Worm (Caenorhabditis elegans): ENCODE measurements around the gene F35F10.6.

The F35F10.6 gene

ce11 chrV:3256051-3256450 lies 33.1 kb downstream of the F35F10.6 start, which contains the start of gene srt-63 (continued):
- TF ChIP-seq ceh-31 (tag; optimal IDR thresholded peaks at IDR 0.05) = no peak

- no peak for TF ChIP-seq K09A11.1 (tag; optimal IDR thresholded peaks at IDR 0.05; ENCODE audit: insufficient read depth)
- no peak for TF ChIP-seq ceh-9 (tag; optimal IDR thresholded peaks at IDR 0.05)
These were observed 39.0 kb downstream of the F35F10.6 start, which contains the start of gene T28A11.13 for ce11 chrV:3250153-3250552. Gene T28A11.13 (minus strand): TSS chrV:3250253.

- TF ChIP-seq ceh-34 (tag; optimal IDR thresholded peaks at IDR 0.05) (no peak), sox-2 (GFP tag; IDR thresholded peaks at IDR 0.05) (no peak), dve-1 (tag; optimal IDR thresholded peaks at IDR 0.05) (no peak), che-1 (tag; optimal IDR thresholded peaks at IDR 0.05) (no peak), pag-3 (tag; optimal IDR thresholded peaks at IDR 0.05; ENCODE audit: borderline replicate concordance) (no peak), unc-86 (tag; optimal IDR thresholded peaks at IDR 0.05) (no peak)
These were observed 41.7 kb downstream of the F35F10.6 start, which contains the start of gene srj-8 for ce11 chrV:3247515-3247914. Gene srj-8 (plus strand): TSS chrV:3247815.

ce11 chrV:3244703-3245102 lies 44.5 kb downstream of the F35F10.6 start, which contains the start of gene srj-7:
Gene srj-7 (plus strand): TSS chrV:3245003.
- no peak for TF ChIP-seq eyg-1 (tag; optimal IDR thresholded peaks at IDR 0.05)
- no peak for TF ChIP-seq dmd-4 (tag; optimal IDR thresholded peaks at IDR 0.05; ENCODE audit: borderline replicate concordance)
- TF ChIP-seq C08G9.2 (tag; optimal IDR thresholded peaks at IDR 0.05) = no peak
- no peak for TF ChIP-seq ets-4 (tag; optimal IDR thresholded peaks at IDR 0.05)

ce11 chrV:3242984-3243383 lies 46.2 kb downstream of the F35F10.6 start, which contains the start of gene gst-23:
Gene gst-23 (plus strand): TSS chrV:3243284.
- TF ChIP-seq ceh-30 (tag; optimal IDR thresholded peaks at IDR 0.05) = no peak
- TF ChIP-seq tbx-2 (tag; optimal IDR thresholded peaks at IDR 0.05) = no peak
- TF ChIP-seq pqm-1 (tag; optimal IDR thresholded peaks at IDR 0.05) = no peak
- TF ChIP-seq pha-4 (tag; optimal IDR thresholded peaks at IDR 0.05) = no peak
- no peak for TF ChIP-seq sox-2 (GFP tag; IDR thresholded peaks at IDR 0.05)
- no peak for TF ChIP-seq pha-2 (tag; optimal IDR thresholded peaks at IDR 0.05)
- no peak for TF ChIP-seq elt-4 (tag; optimal IDR thresholded peaks at IDR 0.05)
- no peak for TF ChIP-seq dve-1 (tag; optimal IDR thresholded peaks at IDR 0.05)
- no peak for TF ChIP-seq unc-55 (GFP tag; optimal IDR thresholded peaks at IDR 0.05)
- no peak for TF ChIP-seq Y22D7AL.16 (tag; optimal IDR thresholded peaks at IDR 0.05)
- TF ChIP-seq nhr-11 (tag; optimal IDR thresholded peaks at IDR 0.05) = no peak
- TF ChIP-seq syd-9 (tag; optimal IDR thresholded peaks at IDR 0.05) = no peak
- no peak for TF ChIP-seq madf-2 (tag; optimal IDR thresholded peaks at IDR 0.05)
- no peak for TF ChIP-seq ceh-24 (tag; optimal IDR thresholded peaks at IDR 0.05)
- no peak for TF ChIP-seq ref-2 (tag; optimal IDR thresholded peaks at IDR 0.05)
- TF ChIP-seq hlh-15 (tag; optimal IDR thresholded peaks at IDR 0.05) = no peak
- TF ChIP-seq elt-2 (tag; optimal IDR thresholded peaks at IDR 0.05) = no peak

ce11 chrV:3241175-3241574 lies 48.0 kb downstream of the F35F10.6 start, which contains the start of gene srj-11:
Gene srj-11 (plus strand): TSS chrV:3241424.
- no peak for TF ChIP-seq C38D4.7 (GFP tag; optimal IDR thresholded peaks at IDR 0.05)
- no peak for TF ChIP-seq ceh-2 (tag; optimal IDR thresholded peaks at IDR 0.05)
- TF ChIP-seq fkh-10 (GFP tag; optimal IDR thresholded peaks at IDR 0.05) = no peak
- TF ChIP-seq K02D7.2 (tag; optimal IDR thresholded peaks at IDR 0.05) = no peak
- no peak for TF ChIP-seq eyg-1 (tag; optimal IDR thresholded peaks at IDR 0.05)
- TF ChIP-seq pag-3 (tag; optimal IDR thresholded peaks at IDR 0.05; ENCODE audit: borderline replicate concordance) = no peak
- no peak for TF ChIP-seq ahr-1 (tag; optimal IDR thresholded peaks at IDR 0.05)
- no peak for TF ChIP-seq ceh-45 (GFP tag; IDR thresholded peaks at IDR 0.05)
- no peak for TF ChIP-seq ceh-48 (tag; optimal IDR thresholded peaks at IDR 0.05)
- TF ChIP-seq pat-9 (tag; optimal IDR thresholded peaks at IDR 0.05) = no peak
